Worm (Caenorhabditis elegans) whole organism, late embryonic: ENCODE results near the gene K09C6.3.
"Not testable (repeated sequence)": the region's sequence is repeated elsewhere in the genome, so short reads cannot be mapped to it uniquely, and the experiment has no call there.

Source experiments
- T23F11.4 ChIP-seq: fragments of 200-800 bp; sonication (Bioruptor generic); optimal IDR thresholded peaks from 2 replicates; lab custom pipeline; 2018; ENCODE audit warnings: mild to moderate bottlenecking, missing genetic modification characterization, missing compliant biosample characterization
- ama-1 ChIP-seq: fragments of 150-350 bp; optimal IDR thresholded peaks from 2 replicates; lab custom pipeline; 2014
- ceh-6 ChIP-seq: fragments of 200-800 bp; sonication (Bioruptor generic); optimal IDR thresholded peaks from 2 replicates; lab custom pipeline; 2018; ENCODE audit warnings: mild to moderate bottlenecking, missing genetic modification characterization, missing compliant biosample characterization
- hlh-6 ChIP-seq: sonication (generic microtip); optimal IDR thresholded peaks from 2 replicates; lab custom pipeline; 2016; ENCODE audit warnings: missing genotype, missing genetic modification characterization, missing compliant biosample characterization
- nfya-1 ChIP-seq: sonication (generic microtip); optimal IDR thresholded peaks from 2 replicates; lab custom pipeline; 2017; ENCODE audit warnings: missing genetic modification characterization, mild to moderate bottlenecking, missing compliant biosample characterization, antibody characterized with exemption, moderate library complexity
- tbx-7 ChIP-seq: sonication (generic microtip); optimal IDR thresholded peaks from 2 replicates; lab custom pipeline; 2016; ENCODE audit warnings: missing genotype, missing genetic modification characterization, missing compliant biosample characterization

DNA sequence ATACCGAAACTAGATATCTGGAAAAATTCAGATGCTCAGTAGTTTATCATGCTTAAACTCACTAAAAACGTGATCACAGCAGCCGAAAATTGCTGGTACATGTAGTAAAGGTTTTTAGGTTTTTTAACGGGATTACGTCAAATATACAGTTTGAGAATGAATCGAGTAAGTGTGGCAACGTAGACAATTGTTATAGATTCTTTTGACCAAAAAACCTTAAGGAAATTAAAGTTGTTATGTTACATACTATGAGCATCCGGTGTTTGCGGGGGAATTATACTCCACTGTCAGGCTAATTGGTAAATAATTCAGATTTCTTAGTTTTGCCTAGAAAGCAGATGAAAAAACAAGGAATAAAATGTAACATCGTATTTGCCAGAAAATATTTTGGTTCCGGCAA, 31.7 kb upstream of the K09C6.3 start, which contains the start of gene srx-32:
- TF ChIP-seq hlh-6 (tag; lab: Kevin White, UChicago); nfya-1 (tag; lab: Kevin White, UChicago); ceh-6 (GFP tag; lab: Kevin White, UChicago); T23F11.4 (GFP tag; lab: Kevin White, UChicago); ama-1; tbx-7 (tag; lab: Kevin White, UChicago): not testable (repeated sequence)
